Worm (Caenorhabditis elegans): ENCODE results near the gene F25B4.7.

F25B4.7 gene

ce11 chrV:5716508-5716907 lies 29.5 kb upstream of the F25B4.7 start, which contains the start of gene K09H11.9:
Gene K09H11.9, minus strand, starts transcription at chrV:5716608.
- TF ChIP-seq nhr-11 (tag; optimal IDR thresholded peaks at IDR 0.05) (no peak), hpl-2 (GFP tag; optimal IDR thresholded peaks at IDR 0.05) (no peak), skn-1 (tag; optimal IDR thresholded peaks at IDR 0.05) (no peak), efl-1 (optimal IDR thresholded peaks at IDR 0.05) (no peak), efl-1 (GFP tag; optimal IDR thresholded peaks at IDR 0.05 in 1 of 2) (peak in 1 of 2 experiments; percentile 20), fkh-4 (tag; optimal IDR thresholded peaks at IDR 0.05; ENCODE audit: borderline replicate concordance) (no peak), xbp-1 (tag; optimal IDR thresholded peaks at IDR 0.05) (no peak), grh-1 (GFP tag; IDR thresholded peaks at IDR 0.05) (no peak)

- TF ChIP-seq ceh-88 (GFP tag; IDR thresholded peaks at IDR 0.05), result no peak
- TF ChIP-seq ama-1 (optimal IDR thresholded peaks at IDR 0.05), result no peak
- no peak for TF ChIP-seq xbp-1 (tag; optimal IDR thresholded peaks at IDR 0.05)
- TF ChIP-seq nhr-76 (tag; optimal IDR thresholded peaks at IDR 0.05), result no peak
- TF ChIP-seq nhr-84 (tag; optimal IDR thresholded peaks at IDR 0.05), result no peak
- TF ChIP-seq nhr-12 (tag; optimal IDR thresholded peaks at IDR 0.05), result no peak
- TF ChIP-seq elt-2 (tag; optimal IDR thresholded peaks at IDR 0.05), result no peak
- no peak for TF ChIP-seq nhr-20 (tag; optimal IDR thresholded peaks at IDR 0.05)
- TF ChIP-seq efl-3 (GFP tag; optimal IDR thresholded peaks at IDR 0.05), result no peak
- TF ChIP-seq sup-37 (GFP tag; optimal IDR thresholded peaks at IDR 0.05), result no peak
- no peak for TF ChIP-seq C16A3.4 (tag; optimal IDR thresholded peaks at IDR 0.05)
- no peak for TF ChIP-seq alr-1 (tag; optimal IDR thresholded peaks at IDR 0.05; ENCODE audit: borderline replicate concordance)
- TF ChIP-seq unc-98 (GFP tag; IDR thresholded peaks at IDR 0.05), result no peak
- no peak for TF ChIP-seq ceh-82 (tag; optimal IDR thresholded peaks at IDR 0.05)
Measured at ce11 chrV:5713510-5713909, 26.5 kb upstream of the F25B4.7 start.

- TF ChIP-seq nhr-28 (tag; optimal IDR thresholded peaks at IDR 0.05) (no peak), mdl-1 (tag; optimal IDR thresholded peaks at IDR 0.05) (peak in 1 of 2 experiments; percentile 40), elt-3 (tag; optimal IDR thresholded peaks at IDR 0.05) (peak in 1 of 6 experiments; percentile 38), blmp-1 (tag; optimal IDR thresholded peaks at IDR 0.05) (no peak), mef-2 (tag; optimal IDR thresholded peaks at IDR 0.05) (no peak), nhr-237 (tag; optimal IDR thresholded peaks at IDR 0.05) (no peak), nhr-19 (GFP tag; conservative IDR thresholded peaks at IDR 0.05) (no peak), nhr-71 (tag; optimal IDR thresholded peaks at IDR 0.05) (peak; percentile 10), elt-2 (tag; optimal IDR thresholded peaks at IDR 0.05) (peak; percentile 69), lin-35 (GFP tag; optimal IDR thresholded peaks at IDR 0.05) (peak in 1 of 2 experiments; percentile 23)
Measured at ce11 chrV:5712652-5713051, 25.6 kb upstream of the F25B4.7 start, which contains the start of gene gcst-1. Gene gcst-1, plus strand, starts transcription at chrV:5712928.

ce11 chrV:5712189-5712588 lies 25.2 kb upstream of the F25B4.7 start:
- TF ChIP-seq lsy-2 (tag; optimal IDR thresholded peaks at IDR 0.05) (peak; percentile 18 to 29), efl-1 (optimal IDR thresholded peaks at IDR 0.05) (peak in 1 of 2 experiments; percentile 9), efl-1 (GFP tag; optimal IDR thresholded peaks at IDR 0.05 in 1 of 2) (peak; percentile 18 to 72), xbp-1 (tag; optimal IDR thresholded peaks at IDR 0.05) (no peak), isw-1 (GFP tag; IDR thresholded peaks at IDR 0.05) (no peak), zag-1 (tag; optimal IDR thresholded peaks at IDR 0.05) (no peak), sox-4 (tag; optimal IDR thresholded peaks at IDR 0.05) (no peak), unc-62 (GFP tag; optimal IDR thresholded peaks at IDR 0.05) (no peak)

ce11 chrV:5708331-5708730 lies 21.3 kb upstream of the F25B4.7 start:
- TF ChIP-seq hlh-4 (tag; optimal IDR thresholded peaks at IDR 0.05) (peak; percentile 77), nhr-71 (tag; optimal IDR thresholded peaks at IDR 0.05) (peak; percentile 32), skn-1 (tag; optimal IDR thresholded peaks at IDR 0.05) (no peak), unc-30 (tag; optimal IDR thresholded peaks at IDR 0.05) (no peak), fkh-8 (tag; optimal IDR thresholded peaks at IDR 0.05) (peak; percentile 31), efl-1 (optimal IDR thresholded peaks at IDR 0.05) (no peak), efl-1 (GFP tag; optimal IDR thresholded peaks at IDR 0.05 in 1 of 2) (peak in 1 of 2 experiments; percentile 81)
